Worm (Caenorhabditis elegans) whole organism, mixed stage, embryonic: ENCODE data around the gene F08D12.15.

ENCODE experiments used
- bed-3 ChIP-seq: fragments of 200-800 bp; sonication (Bioruptor generic); optimal IDR thresholded peaks from 3 replicates; lab custom pipeline; 2018; ENCODE audit warnings: mild to moderate bottlenecking, missing genetic modification characterization, moderate library complexity, missing compliant biosample characterization
- blmp-1 ChIP-seq: fragments of 150-350 bp; optimal IDR thresholded peaks from 2 replicates; lab custom pipeline; 2014; ENCODE audit warnings: missing biosample characterization, missing genetic modification characterization
- cnd-1 ChIP-seq: fragments of 200-800 bp; sonication (Bioruptor generic); optimal IDR thresholded peaks from 2 replicates; lab custom pipeline; 2018; ENCODE audit warnings: mild to moderate bottlenecking, missing genetic modification characterization, missing compliant biosample characterization
- flh-1 ChIP-seq: fragments of 200-800 bp; sonication (Bioruptor generic); optimal IDR thresholded peaks from 2 replicates; lab custom pipeline; 2018; ENCODE audit warnings: mild to moderate bottlenecking, missing genetic modification characterization, moderate library complexity, missing compliant biosample characterization
- ham-2 ChIP-seq: fragments of 200-800 bp; sonication (Bioruptor generic); optimal IDR thresholded peaks from 2 replicates; lab custom pipeline; 2018; ENCODE audit warnings: mild to moderate bottlenecking, missing genetic modification characterization, missing compliant biosample characterization
- lsy-2 ChIP-seq: fragments of 150-350 bp; optimal IDR thresholded peaks from 2 replicates; lab custom pipeline; 2014; ENCODE audit warnings: missing biosample characterization, missing genetic modification characterization
- mab-5 ChIP-seq: fragments of 150-350 bp; optimal IDR thresholded peaks from 2 replicates; lab custom pipeline; 2014; ENCODE audit warnings: missing biosample characterization, missing genetic modification characterization
- nhr-237 ChIP-seq: fragments of 150-350 bp; optimal IDR thresholded peaks from 2 replicates; lab custom pipeline; 2014; ENCODE audit warnings: missing biosample characterization, missing genetic modification characterization
- pha-4 ChIP-seq: fragments of 150-350 bp; optimal IDR thresholded peaks from 2 replicates; lab custom pipeline; 2018; ENCODE audit warnings: missing biosample characterization, missing genetic modification reagents, missing genetic modification characterization
- snpc-4 ChIP-seq: fragments of 150-350 bp; optimal IDR thresholded peaks from 2 replicates; lab custom pipeline; 2014; ENCODE audit warnings: missing biosample characterization, missing genetic modification characterization
- sptf-1 ChIP-seq: sonication (generic microtip); optimal IDR thresholded peaks from 2 replicates; lab custom pipeline; 2017; ENCODE audit warnings: mild to moderate bottlenecking, missing genetic modification characterization, moderate library complexity, missing compliant biosample characterization
- unc-39 ChIP-seq: fragments of 150-350 bp; optimal IDR thresholded peaks from 2 replicates; lab custom pipeline; 2014; ENCODE audit warnings: missing biosample characterization, missing genetic modification characterization
- unc-62 ChIP-seq: fragments of 150-350 bp; optimal IDR thresholded peaks from 2 replicates; lab custom pipeline; 2014; ENCODE audit warnings: missing biosample characterization, missing genetic modification reagents, missing genetic modification characterization

ce11 chrII:2805566-2805965, 39.1 kb downstream of the F08D12.15 start:
- TF ChIP-seq cnd-1 (tag; lab: Kevin White, UChicago) (no peak), blmp-1 (tag; lab: Kevin White, UChicago) (no peak), sptf-1 (tag; lab: Kevin White, UChicago) (no peak), ham-2 (GFP tag; lab: Kevin White, UChicago) (no peak), pha-4 (tag; lab: Kevin White, UChicago) (no peak), mab-5 (tag; lab: Kevin White, UChicago) (no peak), nhr-237 (no peak), snpc-4 (tag; lab: Kevin White, UChicago) (no peak), unc-62 (GFP tag; lab: Kevin White, UChicago) (no peak), lsy-2 (tag; lab: Kevin White, UChicago) (no peak), flh-1 (no peak), bed-3 (GFP tag; lab: Kevin White, UChicago) (no peak), unc-39 (tag; lab: Kevin White, UChicago) (no peak)
